Worm (Caenorhabditis elegans) whole organism, mixed stage, embryonic: ENCODE data around the gene egl-17.

Experiments used
- M03D4.4 ChIP-seq: sonication (generic microtip); optimal IDR thresholded peaks from 2 replicates; lab custom pipeline; 2017; ENCODE audit warnings: mild to moderate bottlenecking, missing genetic modification characterization, missing compliant biosample characterization
- bed-3 ChIP-seq: fragments of 200-800 bp; sonication (Bioruptor generic); optimal IDR thresholded peaks from 3 replicates; lab custom pipeline; 2018; ENCODE audit warnings: mild to moderate bottlenecking, missing genetic modification characterization, moderate library complexity, missing compliant biosample characterization
- blmp-1 ChIP-seq: fragments of 150-350 bp; optimal IDR thresholded peaks from 2 replicates; lab custom pipeline; 2014; ENCODE audit warnings: missing biosample characterization, missing genetic modification characterization
- ceh-39 ChIP-seq: fragments of 150-350 bp; optimal IDR thresholded peaks from 2 replicates; lab custom pipeline; 2014; ENCODE audit warnings: missing biosample characterization, missing genetic modification characterization
- ceh-43 ChIP-seq: fragments of 200-800 bp; sonication (Bioruptor generic); optimal IDR thresholded peaks from 2 replicates; lab custom pipeline; 2018; ENCODE audit warnings: mild to moderate bottlenecking, missing genetic modification characterization, moderate library complexity, missing compliant biosample characterization
- ceh-83 ChIP-seq: fragments of 200-800 bp; sonication (Bioruptor generic); optimal IDR thresholded peaks from 2 replicates; lab custom pipeline; 2018; ENCODE audit warnings: mild to moderate bottlenecking, missing genetic modification characterization, missing compliant biosample characterization
- ces-1 ChIP-seq: fragments of 150-350 bp; optimal IDR thresholded peaks from 2 replicates; lab custom pipeline; 2014; ENCODE audit warnings: missing biosample characterization, missing genetic modification reagents, missing genetic modification characterization
- cnd-1 ChIP-seq: fragments of 200-800 bp; sonication (Bioruptor generic); optimal IDR thresholded peaks from 2 replicates; lab custom pipeline; 2018; ENCODE audit warnings: mild to moderate bottlenecking, missing genetic modification characterization, missing compliant biosample characterization
- drap-1 ChIP-seq: fragments of 200-800 bp; sonication (Bioruptor generic); optimal IDR thresholded peaks from 3 replicates; lab custom pipeline; 2018; ENCODE audit warnings: mild to moderate bottlenecking, missing genetic modification characterization, missing compliant biosample characterization
- elt-3 ChIP-seq: fragments of 150-350 bp; optimal IDR thresholded peaks from 2 replicates; lab custom pipeline; 2014; ENCODE audit warnings: missing biosample characterization, missing genetic modification characterization
- flh-1 ChIP-seq: fragments of 200-800 bp; sonication (Bioruptor generic); optimal IDR thresholded peaks from 2 replicates; lab custom pipeline; 2018; ENCODE audit warnings: mild to moderate bottlenecking, missing genetic modification characterization, moderate library complexity, missing compliant biosample characterization
- ham-2 ChIP-seq: fragments of 200-800 bp; sonication (Bioruptor generic); optimal IDR thresholded peaks from 2 replicates; lab custom pipeline; 2018; ENCODE audit warnings: mild to moderate bottlenecking, missing genetic modification characterization, missing compliant biosample characterization
- hlh-1 ChIP-seq: fragments of 150-350 bp; optimal IDR thresholded peaks from 2 replicates; lab custom pipeline; 2014; ENCODE audit warnings: missing biosample characterization, missing genetic modification reagents, missing genetic modification characterization
- lin-13 ChIP-seq: fragments of 150-350 bp; optimal IDR thresholded peaks from 2 replicates; lab custom pipeline; 2014; ENCODE audit warnings: missing biosample characterization, missing genetic modification characterization
- lin-32 ChIP-seq: fragments of 200-800 bp; sonication (Bioruptor generic); optimal IDR thresholded peaks from 2 replicates; lab custom pipeline; 2018; ENCODE audit warnings: mild to moderate bottlenecking, missing genetic modification characterization, missing compliant biosample characterization
- lsy-2 ChIP-seq: fragments of 150-350 bp; optimal IDR thresholded peaks from 2 replicates; lab custom pipeline; 2014; ENCODE audit warnings: missing biosample characterization, missing genetic modification characterization
- mab-5 ChIP-seq: fragments of 150-350 bp; optimal IDR thresholded peaks from 2 replicates; lab custom pipeline; 2014; ENCODE audit warnings: missing biosample characterization, missing genetic modification characterization
- mep-1 ChIP-seq: fragments of 150-350 bp; optimal IDR thresholded peaks from 2 replicates; lab custom pipeline; 2017; ENCODE audit warnings: missing biosample characterization, missing genetic modification reagents, missing genetic modification characterization, inconsistent platforms
- mls-2 ChIP-seq: sonication (generic microtip); optimal IDR thresholded peaks from 2 replicates; lab custom pipeline; 2016; ENCODE audit warnings: mild to moderate bottlenecking, missing genetic modification characterization, moderate library complexity, missing compliant biosample characterization
- nhr-12 ChIP-seq: fragments of 150-350 bp; optimal IDR thresholded peaks from 2 replicates; lab custom pipeline; 2014; ENCODE audit warnings: missing biosample characterization, missing genetic modification characterization
- nhr-2 ChIP-seq: fragments of 150-350 bp; optimal IDR thresholded peaks from 2 replicates; lab custom pipeline; 2014; ENCODE audit warnings: missing biosample characterization, missing genetic modification characterization
- nhr-237 ChIP-seq: fragments of 150-350 bp; optimal IDR thresholded peaks from 2 replicates; lab custom pipeline; 2014; ENCODE audit warnings: missing biosample characterization, missing genetic modification characterization
- nhr-28 ChIP-seq: fragments of 150-350 bp; optimal IDR thresholded peaks from 2 replicates; lab custom pipeline; 2014; ENCODE audit warnings: missing biosample characterization, missing genetic modification characterization
- sem-2 ChIP-seq: fragments of 200-800 bp; sonication (Bioruptor generic); optimal IDR thresholded peaks from 2 replicates; lab custom pipeline; 2018; ENCODE audit warnings: mild to moderate bottlenecking, missing genetic modification characterization, missing compliant biosample characterization
- snpc-4 ChIP-seq: fragments of 150-350 bp; optimal IDR thresholded peaks from 2 replicates; lab custom pipeline; 2014; ENCODE audit warnings: missing biosample characterization, missing genetic modification characterization
- sptf-1 ChIP-seq: sonication (generic microtip); optimal IDR thresholded peaks from 2 replicates; lab custom pipeline; 2017; ENCODE audit warnings: mild to moderate bottlenecking, missing genetic modification characterization, moderate library complexity, missing compliant biosample characterization
- tbx-8 ChIP-seq: fragments of 200-800 bp; sonication (Bioruptor generic); optimal IDR thresholded peaks from 2 replicates; lab custom pipeline; 2018; ENCODE audit warnings: mild to moderate bottlenecking, missing genetic modification characterization, moderate library complexity, missing compliant biosample characterization
- unc-39 ChIP-seq: fragments of 150-350 bp; optimal IDR thresholded peaks from 2 replicates; lab custom pipeline; 2014; ENCODE audit warnings: missing biosample characterization, missing genetic modification characterization
- unc-62 ChIP-seq: fragments of 150-350 bp; optimal IDR thresholded peaks from 2 replicates; lab custom pipeline; 2014; ENCODE audit warnings: missing biosample characterization, missing genetic modification reagents, missing genetic modification characterization
- zip-8 ChIP-seq: fragments of 150-350 bp; optimal IDR thresholded peaks from 2 replicates; lab custom pipeline; 2014; ENCODE audit warnings: missing biosample characterization, missing genetic modification characterization
- ztf-11 ChIP-seq: fragments of 150-350 bp; optimal IDR thresholded peaks from 2 replicates; lab custom pipeline; 2014; ENCODE audit warnings: missing biosample characterization, missing genetic modification characterization

egl-17 gene

DNA sequence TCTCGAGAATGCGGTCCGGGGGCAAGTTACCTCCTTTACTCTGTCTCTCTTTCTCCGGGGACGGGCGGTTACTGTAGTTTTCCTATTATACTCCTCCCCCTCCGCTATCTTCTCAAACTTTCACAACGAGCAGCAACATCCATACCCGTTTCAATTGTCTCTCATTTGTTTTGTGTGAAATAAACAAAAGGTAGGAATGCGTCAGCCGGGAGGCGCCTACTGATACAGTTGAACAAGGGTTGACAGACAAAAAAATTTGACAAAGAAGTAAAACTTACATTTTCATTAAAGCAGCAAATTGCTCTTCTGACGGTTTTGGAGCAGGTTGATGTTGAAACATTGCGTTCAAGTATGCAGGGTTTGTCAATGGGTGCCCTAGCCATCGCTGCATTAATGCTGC is 15.5 kb downstream of the egl-17 start:
- TF ChIP-seq lin-13 (tag; lab: Kevin White, UChicago) (no peak), ztf-11 (tag; lab: Kevin White, UChicago) (no peak), ceh-43 (no peak), nhr-237 (tag; lab: Kevin White, UChicago) (no peak), snpc-4 (no peak), ces-1 (GFP tag; lab: Kevin White, UChicago) (no peak), nhr-2 (tag; lab: Kevin White, UChicago) (no peak), lin-32 (GFP tag; lab: Kevin White, UChicago) (no peak), tbx-8 (GFP tag; lab: Kevin White, UChicago) (no peak), cnd-1 (tag; lab: Kevin White, UChicago) (no peak), unc-62 (no peak), blmp-1 (no peak), lsy-2 (tag; lab: Kevin White, UChicago) (no peak), mep-1 (tag; lab: Kevin White, UChicago) (no peak), hlh-1 (tag; lab: Kevin White, UChicago) (no peak)
- TF ChIP-seq, all 35 proteins: peak for 0

DNA sequence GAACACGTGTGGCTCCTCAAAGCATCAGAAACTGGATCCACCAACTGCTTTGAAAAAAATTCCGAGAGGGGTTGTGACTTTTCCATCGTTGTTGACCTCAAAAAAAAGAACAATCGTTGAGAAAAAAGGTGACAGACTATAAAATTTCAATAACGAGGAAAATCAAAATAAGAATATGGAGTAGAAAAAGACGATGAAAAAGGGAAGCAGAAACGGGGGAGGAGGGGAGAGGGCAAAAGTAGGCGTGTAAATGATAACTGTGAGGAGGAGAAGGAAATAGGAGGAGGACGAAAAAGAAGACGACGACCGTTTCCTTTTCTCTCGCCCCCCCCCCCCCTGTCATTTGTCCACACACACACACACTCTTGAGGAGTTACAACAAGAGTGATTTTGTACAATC is 17.4 kb downstream of the egl-17 start, which contains the start of gene B0310.2:
TSS of gene B0310.2 (minus strand) at position 101 of the 400 bp plus-strand sequence.
- no peak for TF ChIP-seq mep-1 (tag; lab: Kevin White, UChicago)
- no peak for TF ChIP-seq tbx-8 (GFP tag; lab: Kevin White, UChicago)
- TF ChIP-seq unc-62, result no peak
- no peak for TF ChIP-seq ceh-39 (tag; lab: Kevin White, UChicago)
- TF ChIP-seq drap-1, result no peak
- TF ChIP-seq flh-1, result no peak
- TF ChIP-seq ceh-83 (GFP tag; lab: Kevin White, UChicago), result no peak
- no peak for TF ChIP-seq nhr-2 (tag; lab: Kevin White, UChicago)
- TF ChIP-seq nhr-12 (tag; lab: Kevin White, UChicago), result no peak
- no peak for TF ChIP-seq elt-3 (tag; lab: Kevin White, UChicago)

DNA sequence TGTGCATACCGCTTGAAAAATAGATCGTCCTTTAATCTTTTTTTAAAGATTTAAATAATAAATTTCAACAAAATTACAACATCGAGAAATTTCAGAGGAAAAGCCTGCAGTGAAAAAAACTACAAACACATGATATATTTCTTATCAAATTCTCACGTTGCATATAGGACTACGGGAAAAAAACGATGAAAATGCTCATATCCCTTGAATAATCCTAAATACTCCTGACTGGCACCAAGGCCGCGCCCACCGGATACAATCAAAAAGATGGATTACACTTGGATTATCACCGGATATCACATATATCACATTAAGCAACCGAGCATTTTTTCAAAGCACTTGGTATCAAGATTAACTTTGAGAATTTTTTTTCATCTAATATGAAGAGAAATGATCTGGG is 24.5 kb downstream of the egl-17 start:
- TF ChIP-seq nhr-2 (tag; lab: Kevin White, UChicago) (no peak), sem-2 (GFP tag; lab: Kevin White, UChicago) (no peak), flh-1 (no peak), mls-2 (tag; lab: Kevin White, UChicago) (no peak), blmp-1 (no peak), ceh-43 (no peak), ztf-11 (tag; lab: Kevin White, UChicago) (no peak), hlh-1 (tag; lab: Kevin White, UChicago) (no peak), unc-62 (no peak), ham-2 (GFP tag; lab: Kevin White, UChicago) (no peak), elt-3 (tag; lab: Kevin White, UChicago) (no peak), ceh-39 (tag; lab: Kevin White, UChicago) (no peak), snpc-4 (no peak), sptf-1 (tag; lab: Kevin White, UChicago) (no peak), lin-32 (GFP tag; lab: Kevin White, UChicago) (no peak)

DNA sequence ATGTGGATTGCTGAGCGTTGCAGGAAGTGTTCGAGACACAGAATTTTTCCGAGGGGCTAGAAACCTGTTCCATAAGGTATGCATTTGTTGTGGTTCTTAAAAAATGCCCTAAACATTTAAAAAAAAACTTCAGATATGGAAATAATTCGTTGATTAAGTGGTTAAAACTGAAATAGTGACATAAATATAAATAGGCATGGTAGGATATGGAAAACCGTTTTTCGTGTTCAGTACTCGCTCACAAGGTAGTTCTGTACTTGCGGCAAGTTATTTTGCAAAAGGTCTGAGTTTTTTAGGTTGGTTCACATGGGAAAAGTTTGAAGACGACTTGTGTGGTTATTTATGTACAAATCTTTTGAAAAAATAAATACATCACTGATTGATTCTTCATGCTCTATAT is 31.4 kb downstream of the egl-17 start, which contains the start of gene B0310.3:
TSS of gene B0310.3 (minus strand) at position 101 of the 400 bp plus-strand sequence.
- TF ChIP-seq sem-2 (GFP tag; lab: Kevin White, UChicago) (no peak), ham-2 (GFP tag; lab: Kevin White, UChicago) (no peak), mep-1 (tag; lab: Kevin White, UChicago) (no peak), blmp-1 (no peak), lsy-2 (tag; lab: Kevin White, UChicago) (no peak), bed-3 (no peak), ztf-11 (tag; lab: Kevin White, UChicago) (no peak), zip-8 (tag; lab: Kevin White, UChicago) (no peak), nhr-237 (tag; lab: Kevin White, UChicago) (no peak)

DNA sequence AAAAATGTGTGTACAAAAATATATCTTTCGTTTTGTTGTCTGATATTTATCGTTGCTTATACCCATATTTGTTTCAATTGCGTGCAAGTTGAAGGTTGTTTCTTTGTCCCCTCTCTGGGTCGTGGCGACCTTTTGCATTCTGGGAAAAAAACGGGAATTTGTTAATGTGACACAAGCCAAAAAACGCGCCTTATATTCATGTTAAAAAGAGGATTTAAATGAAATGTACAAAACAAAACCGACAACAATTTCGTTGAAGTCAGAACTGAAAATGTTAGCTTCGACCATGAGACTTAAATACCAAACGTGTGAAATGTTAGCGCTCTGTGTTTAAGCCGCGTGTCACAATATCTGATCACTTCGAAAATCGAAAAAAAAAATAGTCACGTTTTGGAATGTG is 35.0 kb downstream of the egl-17 start:
- no peak for TF ChIP-seq nhr-28 (tag; lab: Kevin White, UChicago)
- TF ChIP-seq ceh-83 (GFP tag; lab: Kevin White, UChicago), result no peak
- TF ChIP-seq lsy-2 (tag; lab: Kevin White, UChicago), result no peak
- no peak for TF ChIP-seq nhr-12 (tag; lab: Kevin White, UChicago)
- no peak for TF ChIP-seq ham-2 (GFP tag; lab: Kevin White, UChicago)
- no peak for TF ChIP-seq unc-39
- no peak for TF ChIP-seq M03D4.4 (tag; lab: Kevin White, UChicago)
- TF ChIP-seq blmp-1, result no peak
- no peak for TF ChIP-seq mab-5 (tag; lab: Kevin White, UChicago)
